1 worm cellular context compared by ENCODE assay signal in genomic region chrX:10645148-10645547, ce11.
TF ChIP-seq lines count a peak whose summit lies in the region.

No protein-coding gene starts in this region.

TF ChIP-seq in whole organism, L3 larva, 47 proteins besides CTCF, POLR2A, EP300 and RAD21 (continued from another document):
- no peak for TF ChIP-seq elt-1 (tag; optimal IDR thresholded peaks at IDR 0.05; lab: Kevin White, UChicago)
- no peak for TF ChIP-seq nhr-28 (tag; optimal IDR thresholded peaks at IDR 0.05; lab: Kevin White, UChicago)
- no peak for TF ChIP-seq nhr-11 (tag; optimal IDR thresholded peaks at IDR 0.05; lab: Kevin White, UChicago)
- TF ChIP-seq mdl-1 (tag; optimal IDR thresholded peaks at IDR 0.05; lab: Kevin White, UChicago), result no peak
- TF ChIP-seq nhr-237 (tag; optimal IDR thresholded peaks at IDR 0.05; lab: Kevin White, UChicago), result no peak
- no peak for TF ChIP-seq skn-1 (tag; optimal IDR thresholded peaks at IDR 0.05; lab: Kevin White, UChicago)
- no peak for TF ChIP-seq nhr-12 (tag; optimal IDR thresholded peaks at IDR 0.05; lab: Kevin White, UChicago)
